Fruit fly (Drosophila melanogaster) whole organism, adult: ENCODE measurements around the gene CG32537.
A peak's percentile ranks its signal among the peaks of the same experiment; 100 is the strongest.

Source experiments
- CG11617 ChIP-seq: fragments of 200-800 bp; sonication (Bioruptor generic); optimal IDR thresholded peaks from 2 replicates; lab custom pipeline; 2017; ENCODE audit warnings: mild to moderate bottlenecking, missing biosample characterization, missing genetic modification reagents, missing genetic modification characterization
- CG14711 ChIP-seq: fragments of 200-800 bp; sonication (Bioruptor generic); optimal IDR thresholded peaks from 2 replicates; lab custom pipeline; 2018; ENCODE audit warnings: missing biosample characterization, mild to moderate bottlenecking, missing genetic modification characterization, moderate library complexity
- CG33017 ChIP-seq: fragments of 200-800 bp; sonication (Bioruptor generic); optimal IDR thresholded peaks from 2 replicates; lab custom pipeline; 2018; ENCODE audit warnings: missing biosample characterization, mild to moderate bottlenecking, missing genetic modification characterization, moderate library complexity
- CG5204 ChIP-seq: fragments of 200-800 bp; sonication (Bioruptor generic); optimal IDR thresholded peaks from 2 replicates; lab custom pipeline; 2016; ENCODE audit warnings: missing biosample characterization, missing genetic modification characterization
- CG7045 ChIP-seq: fragments of 200-800 bp; sonication (Bioruptor generic); optimal IDR thresholded peaks from 2 replicates; lab custom pipeline; 2017; ENCODE audit warnings: missing biosample characterization, mild to moderate bottlenecking, missing genetic modification characterization
- CG7101 ChIP-seq: fragments of 200-800 bp; sonication (Bioruptor generic); optimal IDR thresholded peaks from 2 replicates; lab custom pipeline; 2018; ENCODE audit warnings: missing biosample characterization, mild to moderate bottlenecking, missing genetic modification characterization, moderate library complexity
- Clk ChIP-seq: fragments of 200-800 bp; sonication (Bioruptor generic); optimal IDR thresholded peaks from 2 replicates; lab custom pipeline; 2017; ENCODE audit warnings: missing biosample characterization, missing genetic modification characterization
- Crg-1 ChIP-seq: fragments of 200-800 bp; sonication (Bioruptor generic); optimal IDR thresholded peaks from 2 replicates; lab custom pipeline; 2016; ENCODE audit warnings: missing biosample characterization, missing genetic modification characterization
- bab1 ChIP-seq: fragments of 200-800 bp; sonication (Bioruptor generic); optimal IDR thresholded peaks from 3 replicates; lab custom pipeline; 2019; ENCODE audit warnings: missing biosample characterization, mild to moderate bottlenecking, missing genetic modification characterization, moderate library complexity
- cnc ChIP-seq, 2 experiments: fragments of >200 bp; optimal IDR thresholded peaks; 2 replicates each; lab custom pipeline; 2017
- kay ChIP-seq: fragments of 200-800 bp; sonication (Bioruptor generic); peaks from one replicate; lab custom pipeline; 2016; ENCODE audit warnings: missing biosample characterization, missing genetic modification characterization, borderline replicate concordance
- ovo ChIP-seq: fragments of 200-800 bp; sonication (Bioruptor generic); optimal IDR thresholded peaks from 2 replicates; lab custom pipeline; 2016; ENCODE audit warnings: missing biosample characterization, missing genetic modification characterization
- toe ChIP-seq: fragments of 200-800 bp; sonication (Bioruptor generic); optimal IDR thresholded peaks from 2 replicates; lab custom pipeline; 2016; ENCODE audit warnings: missing biosample characterization, missing genetic modification characterization

dm6 chrX:19243379-19243834 lies 32.9 kb downstream of the CG32537 start, which contains the start of gene CG7889:
- TF ChIP-seq toe = peak; percentile 10
- no peak for TF ChIP-seq Crg-1 (GFP tag; lab: Kevin White, UChicago)
- TF ChIP-seq CG11617 (GFP tag; lab: Kevin White, UChicago) = peak; percentile 0
- TF ChIP-seq kay (GFP tag; lab: Kevin White, UChicago) = no peak
- TF ChIP-seq Clk (GFP tag; lab: Kevin White, UChicago) = no peak
- TF ChIP-seq bab1 (GFP tag; lab: Kevin White, UChicago) = peak; percentile 3
- no peak for TF ChIP-seq CG33017 (tag; lab: Kevin White, UChicago)
- peak; percentile 24 for TF ChIP-seq CG5204
- TF ChIP-seq CG7101 = no peak
- no peak for TF ChIP-seq ovo (GFP tag; lab: Kevin White, UChicago)
- TF ChIP-seq CG14711 = peak; percentile 8
- TF ChIP-seq cnc (optimal IDR thresholded peaks at IDR 0.05; lab: Kevin White, UChicago) = no peak
- no peak for TF ChIP-seq CG7045
